Worm (Caenorhabditis elegans): ENCODE results near the gene malt-1.

The malt-1 gene

DNA sequence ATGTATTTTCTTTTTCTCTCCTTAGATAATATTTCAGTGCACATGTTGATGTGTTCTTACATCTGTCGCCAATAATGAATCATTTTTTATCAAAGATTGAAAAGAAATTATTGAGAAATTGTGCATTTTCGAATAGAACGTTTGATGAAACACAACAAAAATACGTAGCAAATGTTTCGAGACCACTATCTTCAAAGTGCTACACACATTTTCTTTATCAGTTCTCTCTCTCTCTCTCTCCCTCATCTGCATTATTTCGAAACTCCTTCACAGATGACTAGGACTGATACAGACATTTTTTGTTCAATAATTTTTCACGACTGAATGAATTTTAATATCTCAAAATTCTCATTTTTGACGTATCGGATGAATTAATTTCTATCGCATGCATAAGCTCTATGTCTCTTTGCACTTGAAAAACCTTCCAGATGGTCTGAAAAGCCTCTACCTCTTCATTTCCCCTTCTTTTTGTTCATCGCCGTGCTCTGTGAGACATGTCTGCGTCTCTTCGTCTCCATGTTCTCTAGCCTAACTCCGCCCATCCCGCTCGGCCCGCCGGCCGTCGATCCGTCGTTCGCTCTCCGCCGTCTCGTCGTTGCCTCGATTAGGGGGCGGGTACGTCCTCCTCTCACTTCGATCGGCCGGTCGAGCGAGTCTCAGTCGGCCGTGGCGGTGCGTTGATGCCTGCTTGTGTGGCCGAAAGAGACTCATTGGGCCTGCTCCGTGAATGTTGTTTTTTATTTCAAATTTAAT, 7.6 kb downstream of the malt-1 start (continued):
- no peak for TF ChIP-seq tra-1 (GFP tag; IDR thresholded peaks at IDR 0.05)
- TF ChIP-seq nhr-76 (tag; optimal IDR thresholded peaks at IDR 0.05) = no peak
- TF ChIP-seq jun-1 (tag; optimal IDR thresholded peaks at IDR 0.05) = no peak
- no peak for TF ChIP-seq aly-2 (tag; optimal IDR thresholded peaks at IDR 0.05)
- TF ChIP-seq zag-1 (tag; optimal IDR thresholded peaks at IDR 0.05) = no peak
- no peak for TF ChIP-seq lin-39 (tag; optimal IDR thresholded peaks at IDR 0.05)
- no peak for TF ChIP-seq nhr-10 (tag; optimal IDR thresholded peaks at IDR 0.05)
- no peak for TF ChIP-seq ZK546.5 (tag; optimal IDR thresholded peaks at IDR 0.05)
- TF ChIP-seq daf-12 (tag; optimal IDR thresholded peaks at IDR 0.05) = no peak
- TF ChIP-seq R02D3.7 (tag; optimal IDR thresholded peaks at IDR 0.05) = no peak
- no peak for TF ChIP-seq dmd-8 (GFP tag; IDR thresholded peaks at IDR 0.05)
- peak; percentile 30 for TF ChIP-seq mep-1 (tag; optimal IDR thresholded peaks at IDR 0.05)
- TF ChIP-seq T20F7.1 (GFP tag; optimal IDR thresholded peaks at IDR 0.05) = peak; percentile 28
- TF ChIP-seq spr-3 (GFP tag; optimal IDR thresholded peaks at IDR 0.05) = no peak
- no peak for TF ChIP-seq lin-15B (tag; optimal IDR thresholded peaks at IDR 0.05)
- TF ChIP-seq Y48G9A.11 (GFP tag; IDR thresholded peaks at IDR 0.05) = no peak
- TF ChIP-seq mdl-1 (tag; optimal IDR thresholded peaks at IDR 0.05) = no peak
- no peak for TF ChIP-seq duxl-1 (tag; optimal IDR thresholded peaks at IDR 0.05; ENCODE audit: poor library complexity)
- TF ChIP-seq F26F4.8 (GFP tag; conservative IDR thresholded peaks at IDR 0.05) = no peak
- no peak for TF ChIP-seq madf-5 (GFP tag; IDR thresholded peaks at IDR 0.05)
- no peak for TF ChIP-seq ztf-11 (tag; optimal IDR thresholded peaks at IDR 0.05)
- no peak for TF ChIP-seq cey-2 (tag; optimal IDR thresholded peaks at IDR 0.05; ENCODE audit: borderline replicate concordance, insufficient read depth)
- TF ChIP-seq gei-8 (GFP tag; optimal IDR thresholded peaks at IDR 0.05) = no peak
- no peak for TF ChIP-seq unc-39 (tag; optimal IDR thresholded peaks at IDR 0.05)
- TF ChIP-seq lin-29 (GFP tag; IDR thresholded peaks at IDR 0.05) = no peak
- TF ChIP-seq daf-16 (GFP tag; optimal IDR thresholded peaks at IDR 0.05) = no peak
- TF ChIP-seq daf-16 (tag; optimal IDR thresholded peaks at IDR 0.05) = peak; percentile 73
- no peak for TF ChIP-seq zip-2 (tag; optimal IDR thresholded peaks at IDR 0.05)
- TF ChIP-seq zfp-3 (GFP tag; conservative IDR thresholded peaks at IDR 0.05) = no peak
- no peak for TF ChIP-seq dmd-9 (GFP tag; IDR thresholded peaks at IDR 0.05)
- peak; percentile 16 for TF ChIP-seq spr-1 (tag; optimal IDR thresholded peaks at IDR 0.05)
- TF ChIP-seq pha-4 (GFP tag; IDR thresholded peaks at IDR 0.05) = no peak; the same call in 1 of the 2 replicates
- no peak for TF ChIP-seq pha-4 (tag; optimal IDR thresholded peaks at IDR 0.05)
- no peak for TF ChIP-seq skn-1 (tag; optimal IDR thresholded peaks at IDR 0.05)
- TF ChIP-seq hmg-1.1 (GFP tag; IDR thresholded peaks at IDR 0.05) = peak; percentile 75
- TF ChIP-seq php-3 (GFP tag; IDR thresholded peaks at IDR 0.05) = no peak
- TF ChIP-seq ceh-20 (GFP tag; IDR thresholded peaks at IDR 0.05) = no peak
- TF ChIP-seq ceh-28 (tag; optimal IDR thresholded peaks at IDR 0.05) = no peak
- no peak for TF ChIP-seq ceh-82 (tag; optimal IDR thresholded peaks at IDR 0.05)
- TF ChIP-seq nhr-6 (tag; optimal IDR thresholded peaks at IDR 0.05) = no peak

DNA sequence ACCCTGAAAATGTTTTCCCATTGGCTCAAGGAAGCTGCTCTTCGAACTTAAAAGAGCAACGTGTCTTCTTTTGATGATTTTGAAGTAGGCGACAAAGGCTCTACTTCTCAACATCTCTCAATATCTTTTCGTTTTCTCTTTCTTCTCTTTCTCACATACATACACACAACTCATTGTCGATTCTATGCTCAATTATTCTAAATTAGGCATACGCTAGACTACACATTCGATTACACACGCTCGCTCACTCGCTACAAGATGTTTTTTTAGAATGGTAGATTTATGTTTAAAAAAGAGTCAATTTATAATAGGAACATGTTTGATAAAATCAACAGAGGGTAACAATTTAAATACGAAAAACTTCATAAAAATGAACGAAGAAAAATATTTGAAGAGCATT, 9.6 kb downstream of the malt-1 start:
- no peak for TF ChIP-seq mes-2 (tag; optimal IDR thresholded peaks at IDR 0.05; ENCODE audit: poor library complexity, severe bottlenecking)

Measured in whole organism, L4 larva.